Fruit fly (Drosophila melanogaster): Measurements from ENCODE around the gene CG4789.
A peak's percentile ranks its signal among the peaks of the same experiment; 100 is the strongest.

The CG4789 gene

DNA sequence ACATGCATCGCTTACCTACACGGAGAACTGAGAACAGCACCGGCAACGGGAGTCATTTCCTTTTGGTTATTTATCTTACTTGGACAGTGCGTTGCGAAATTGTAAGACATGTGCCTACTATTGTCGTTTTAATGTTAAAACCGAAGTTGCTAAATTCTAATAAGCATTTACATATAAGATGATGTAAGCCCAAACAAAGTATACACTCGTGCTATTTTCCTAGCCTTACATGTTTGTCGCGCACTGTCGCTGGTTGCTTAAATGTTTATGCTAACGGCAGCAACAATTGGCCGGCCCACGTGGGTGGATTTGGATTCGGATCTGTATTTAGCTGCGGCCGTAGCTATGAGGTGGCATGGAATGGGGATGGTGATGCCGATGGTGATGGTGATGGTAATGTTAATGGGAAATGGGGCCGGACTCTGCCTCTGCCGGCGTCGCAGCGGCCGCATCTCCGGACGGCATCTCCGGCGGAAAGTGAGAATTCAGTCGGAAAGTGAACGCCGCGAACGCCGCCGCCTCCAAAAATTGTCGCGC is 10.6 kb downstream of the CG4789 start, which contains the start of gene CG4829 (continued):
- peak; percentile 76 for TF ChIP-seq CG6765 (GFP tag; optimal IDR thresholded peaks at IDR 0.05)
- peak; percentile 74 for TF ChIP-seq ERR (GFP tag; optimal IDR thresholded peaks at IDR 0.05)
- peak; percentile 12 for TF ChIP-seq ac (GFP tag; optimal IDR thresholded peaks at IDR 0.05)
- TF ChIP-seq hth (optimal IDR thresholded peaks at IDR 0.05): no peak
- no peak for TF ChIP-seq Sin3A (optimal IDR thresholded peaks at IDR 0.05)
- peak in 1 of 2 experiments; percentile 85 for TF ChIP-seq Eip74EF (GFP tag; optimal IDR thresholded peaks at IDR 0.05)
- no peak for TF ChIP-seq hb (GFP tag; IDR thresholded peaks at IDR 0.05; ENCODE audit: partially characterized antibody)
- peak; percentile 72 for TF ChIP-seq CG7987 (GFP tag; optimal IDR thresholded peaks at IDR 0.05)
- peak; percentile 86 for TF ChIP-seq Hsf (GFP tag; optimal IDR thresholded peaks at IDR 0.05)
- peak in 1 of 3 experiments; percentile 66 for TF ChIP-seq lola (GFP tag; optimal IDR thresholded peaks at IDR 0.05)
- TF ChIP-seq CG8290 (GFP tag; optimal IDR thresholded peaks at IDR 0.05): peak; percentile 11
- peak in 1 of 2 experiments; percentile 97 for TF ChIP-seq CG8290 (tag; optimal IDR thresholded peaks at IDR 0.05)
- TF ChIP-seq Dp (GFP tag; optimal IDR thresholded peaks at IDR 0.05): no peak
- no peak for TF ChIP-seq mld (GFP tag; IDR thresholded peaks at IDR 0.05; ENCODE audit: partially characterized antibody)
- TF ChIP-seq br (optimal IDR thresholded peaks at IDR 0.05): no peak
- TF ChIP-seq CG18619 (GFP tag; optimal IDR thresholded peaks at IDR 0.05): peak; percentile 79
- TF ChIP-seq mirr (GFP tag; optimal IDR thresholded peaks at IDR 0.05): peak; percentile 87
- TF ChIP-seq CG17802 (tag; optimal IDR thresholded peaks at IDR 0.05): peak; percentile 63
- TF ChIP-seq Mad (GFP tag; optimal IDR thresholded peaks at IDR 0.05): peak; percentile 77
- peak; percentile 74 for TF ChIP-seq CG6272 (GFP tag; IDR thresholded peaks at IDR 0.05)
- TF ChIP-seq lov (optimal IDR thresholded peaks at IDR 0.05): no peak
- peak; percentile 83; the same call in 2 of the 3 replicates for TF ChIP-seq lov (GFP tag; IDR thresholded peaks at IDR 0.05)
- TF ChIP-seq unc-4 (GFP tag; IDR thresholded peaks at IDR 0.05; ENCODE audit: partially characterized antibody): no peak
- TF ChIP-seq sens-2 (GFP tag; IDR thresholded peaks at IDR 0.05): peak; percentile 81
- TF ChIP-seq CG1233 (GFP tag; optimal IDR thresholded peaks at IDR 0.05): peak; percentile 85
- TF ChIP-seq CG18599 (GFP tag; optimal IDR thresholded peaks at IDR 0.05): peak; percentile 87
- TF ChIP-seq CG18262 (tag; optimal IDR thresholded peaks at IDR 0.05): peak; percentile 87
- TF ChIP-seq Sox100B (GFP tag; optimal IDR thresholded peaks at IDR 0.05): peak; percentile 83
- TF ChIP-seq CG4282 (GFP tag; optimal IDR thresholded peaks at IDR 0.05): peak; percentile 71
- TF ChIP-seq C15 (GFP tag; IDR thresholded peaks at IDR 0.05): peak; percentile 73; the same call in 1 of the 3 replicates
- TF ChIP-seq gsb-n (tag; optimal IDR thresholded peaks at IDR 0.05): peak; percentile 79
- TF ChIP-seq Hey (tag; optimal IDR thresholded peaks at IDR 0.05): peak; percentile 66
- TF ChIP-seq ind (GFP tag; optimal IDR thresholded peaks at IDR 0.05): peak; percentile 89
- no peak for TF ChIP-seq Bgb (GFP tag; IDR thresholded peaks at IDR 0.05; ENCODE audit: partially characterized antibody)
- TF ChIP-seq gcm2 (GFP tag; optimal IDR thresholded peaks at IDR 0.05): peak; percentile 67
- TF ChIP-seq stwl (tag; optimal IDR thresholded peaks at IDR 0.05): peak; percentile 5
- TF ChIP-seq CG2116 (GFP tag; optimal IDR thresholded peaks at IDR 0.05): peak; percentile 22
- TF ChIP-seq ham (GFP tag; IDR thresholded peaks at IDR 0.05): peak; percentile 17; the same call in 1 of the 2 replicates
- TF ChIP-seq Chrac-16 (GFP tag; optimal IDR thresholded peaks at IDR 0.05): peak; percentile 72
- TF ChIP-seq CTCF (GFP tag; optimal IDR thresholded peaks at IDR 0.05): peak; percentile 51
- TF ChIP-seq sim (GFP tag; IDR thresholded peaks at IDR 0.05): peak; percentile 74
- no peak for TF ChIP-seq nom (GFP tag; optimal IDR thresholded peaks at IDR 0.05)
- peak; percentile 82 for TF ChIP-seq sug (tag; optimal IDR thresholded peaks at IDR 0.05)
- peak; percentile 89 for TF ChIP-seq Ada2b (GFP tag; IDR thresholded peaks at IDR 0.05)
- no peak for TF ChIP-seq Hr39 (optimal IDR thresholded peaks at IDR 0.05)
- peak; percentile 89 for TF ChIP-seq Blimp-1 (GFP tag; optimal IDR thresholded peaks at IDR 0.05)
- peak; percentile 91 for TF ChIP-seq Oli (tag; optimal IDR thresholded peaks at IDR 0.05)
- peak; percentile 77 for TF ChIP-seq cwo (GFP tag; optimal IDR thresholded peaks at IDR 0.05)
- peak; percentile 82 for TF ChIP-seq CG16863 (GFP tag; optimal IDR thresholded peaks at IDR 0.05)
- TF ChIP-seq hbn (GFP tag; IDR thresholded peaks at IDR 0.05; ENCODE audit: partially characterized antibody): no peak
- peak; percentile 67 for TF ChIP-seq fu2 (GFP tag; optimal IDR thresholded peaks at IDR 0.05)

Measured in whole organism, embryonic.